Worm (Caenorhabditis elegans) whole organism, L1 larva: ENCODE data around the gene ZC262.13.

Source experiments
- C04F5.9 ChIP-seq: sonication (generic microtip); optimal IDR thresholded peaks from 2 replicates; lab custom pipeline; 2016; ENCODE audit warnings: missing genetic modification characterization, missing compliant biosample characterization
- F16B12.6 ChIP-seq: fragments of 150-350 bp; optimal IDR thresholded peaks from 2 replicates; lab custom pipeline; 2014; ENCODE audit warnings: missing biosample characterization, missing genetic modification characterization
- alr-1 ChIP-seq: fragments of 200-800 bp; sonication (Bioruptor generic); optimal IDR thresholded peaks from 2 replicates; lab custom pipeline; 2018; ENCODE audit warnings: borderline replicate concordance, mild to moderate bottlenecking, missing genetic modification characterization, missing compliant biosample characterization
- aly-2 ChIP-seq: fragments of 150-350 bp; optimal IDR thresholded peaks from 2 replicates; lab custom pipeline; 2014; ENCODE audit warnings: missing biosample characterization, missing genetic modification characterization
- ceh-8 ChIP-seq: fragments of 200-800 bp; sonication (Bioruptor generic); optimal IDR thresholded peaks from 2 replicates; lab custom pipeline; 2018; ENCODE audit warnings: mild to moderate bottlenecking, missing genetic modification characterization, moderate library complexity, missing compliant biosample characterization
- ceh-82 ChIP-seq, 3 experiments: fragments of 150-350 bp in 1 of 3; sonication (generic microtip) in 2 of 3; optimal IDR thresholded peaks; 2 replicates each; lab custom pipeline; 2014 to 2017; ENCODE audit warnings: missing biosample characterization in 3 of 3, missing genetic modification characterization in 3 of 3
- ces-1 ChIP-seq: fragments of 150-350 bp; optimal IDR thresholded peaks from 2 replicates; lab custom pipeline; 2014; ENCODE audit warnings: missing biosample characterization, missing genetic modification reagents, missing genetic modification characterization
- dsc-1 ChIP-seq: sonication (generic microtip); optimal IDR thresholded peaks from 2 replicates; lab custom pipeline; 2016; ENCODE audit warnings: mild to moderate bottlenecking, missing genetic modification characterization, missing compliant biosample characterization
- efl-1 ChIP-seq, 4 experiments: fragments of 150-350 bp; optimal IDR thresholded peaks in 3 of 4; peaks in 1 of 4; 1 replicate in 1 of 4; 2 replicates in 3 of 4; lab custom pipeline; 2014; ENCODE audit warnings: missing biosample characterization in 2 of 4, missing genetic modification characterization in 2 of 4, missing genetic modification reagents in 2 of 4
- efl-3 ChIP-seq: fragments of 200-800 bp; sonication (Bioruptor generic); optimal IDR thresholded peaks from 2 replicates; lab custom pipeline; 2018; ENCODE audit warnings: mild to moderate bottlenecking, missing genetic modification characterization, missing compliant biosample characterization
- egl-27 ChIP-seq, 2 experiments: fragments of 150-350 bp in 1 of 2; sonication (generic microtip); optimal IDR thresholded peaks; 3 replicates each; lab custom pipeline; 2017 to 2018; ENCODE audit warnings: missing biosample characterization in 2 of 2, missing genetic modification characterization in 2 of 2, missing genetic modification reagents in 2 of 2
- elt-2 ChIP-seq: sonication (generic microtip); optimal IDR thresholded peaks from 2 replicates; lab custom pipeline; 2016; ENCODE audit warnings: missing genetic modification characterization, mild to moderate bottlenecking, inconsistent platforms, missing compliant biosample characterization, missing genetic modification reagents
- fkh-10 ChIP-seq: sonication (generic microtip); optimal IDR thresholded peaks from 2 replicates; lab custom pipeline; 2017; ENCODE audit warnings: missing biosample characterization, missing genetic modification reagents, missing genetic modification characterization
- hlh-4 ChIP-seq: sonication (generic microtip); optimal IDR thresholded peaks from 2 replicates; lab custom pipeline; 2016; ENCODE audit warnings: mild to moderate bottlenecking, missing genetic modification characterization, missing compliant biosample characterization
- irx-1 ChIP-seq: sonication (generic microtip); optimal IDR thresholded peaks from 2 replicates; lab custom pipeline; 2016; ENCODE audit warnings: missing genetic modification characterization, missing compliant biosample characterization
- isw-1 ChIP-seq: fragments of 200-800 bp; sonication (Bioruptor generic); IDR thresholded peaks from 2 replicates; pipeline ENCODE4 v1.3.6; 2022; ENCODE audit warnings: missing genetic modification characterization, missing compliant biosample characterization
- jun-1 ChIP-seq: fragments of 150-350 bp; optimal IDR thresholded peaks from 2 replicates; lab custom pipeline; 2014; ENCODE audit warnings: missing biosample characterization, missing genetic modification reagents, missing genetic modification characterization
- lin-14 ChIP-seq: fragments of 200-800 bp; sonication (Bioruptor generic); optimal IDR thresholded peaks from 2 replicates; lab custom pipeline; 2018; ENCODE audit warnings: mild to moderate bottlenecking, missing genetic modification characterization, moderate library complexity, missing compliant biosample characterization
- lin-35 ChIP-seq, 2 experiments: fragments of 150-350 bp; optimal IDR thresholded peaks; 2 replicates each; lab custom pipeline; 2014; ENCODE audit warnings: missing biosample characterization in 2 of 2, missing genetic modification characterization in 2 of 2, missing genetic modification reagents in 2 of 2
- lin-39 ChIP-seq: fragments of 150-350 bp; optimal IDR thresholded peaks from 2 replicates; lab custom pipeline; 2014; ENCODE audit warnings: missing biosample characterization, missing genetic modification reagents, missing genetic modification characterization
- lsy-2 ChIP-seq, 2 experiments: fragments of 150-350 bp; optimal IDR thresholded peaks; 2 replicates each; lab custom pipeline; 2014; ENCODE audit warnings: missing biosample characterization in 2 of 2, missing genetic modification characterization in 2 of 2
- mab-9 ChIP-seq: fragments of 200-800 bp; sonication (Bioruptor generic); IDR thresholded peaks from 2 replicates; pipeline ENCODE4 v1.3.6; 2022; ENCODE audit warnings: missing genetic modification reagents, missing genetic modification characterization, missing compliant biosample characterization
- mdl-1 ChIP-seq, 2 experiments: fragments of 150-350 bp; optimal IDR thresholded peaks; 2 replicates each; lab custom pipeline; 2014 to 2017; ENCODE audit warnings: missing biosample characterization in 2 of 2, missing genetic modification characterization in 2 of 2, inconsistent platforms in 1 of 2
- mep-1 ChIP-seq: fragments of 150-350 bp; optimal IDR thresholded peaks from 2 replicates; lab custom pipeline; 2014; ENCODE audit warnings: missing biosample characterization, missing genetic modification characterization
- nhr-11 ChIP-seq: fragments of 150-350 bp; optimal IDR thresholded peaks from 2 replicates; lab custom pipeline; 2014; ENCODE audit warnings: missing biosample characterization, missing genetic modification characterization
- nhr-12 ChIP-seq: sonication (generic microtip); optimal IDR thresholded peaks from 2 replicates; lab custom pipeline; 2017; ENCODE audit warnings: missing biosample characterization, missing genetic modification characterization
- nhr-19 ChIP-seq: fragments of 200-800 bp; sonication (Bioruptor generic); conservative IDR thresholded peaks from 2 replicates; pipeline ENCODE4 v1.3.6; 2022; ENCODE audit warnings: missing genetic modification characterization, missing compliant biosample characterization
- nhr-20 ChIP-seq: sonication (generic microtip); optimal IDR thresholded peaks from 2 replicates; lab custom pipeline; 2016; ENCODE audit warnings: mild to moderate bottlenecking, missing genetic modification characterization, missing compliant biosample characterization
- nhr-237 ChIP-seq: fragments of 150-350 bp; optimal IDR thresholded peaks from 2 replicates; lab custom pipeline; 2014; ENCODE audit warnings: missing biosample characterization, missing genetic modification characterization
- nhr-28 ChIP-seq: fragments of 150-350 bp; optimal IDR thresholded peaks from 2 replicates; lab custom pipeline; 2014; ENCODE audit warnings: missing biosample characterization, missing genetic modification characterization
- nhr-76 ChIP-seq: sonication (generic microtip); optimal IDR thresholded peaks from 2 replicates; lab custom pipeline; 2017; ENCODE audit warnings: missing biosample characterization, missing genetic modification characterization
- nhr-85 ChIP-seq: sonication (generic microtip); peaks from one replicate; lab custom pipeline; 2016; ENCODE audit warnings: missing genetic modification characterization, inconsistent platforms, missing compliant biosample characterization
- nhr-90 ChIP-seq: sonication (generic microtip); optimal IDR thresholded peaks from 2 replicates; lab custom pipeline; 2016; ENCODE audit warnings: mild to moderate bottlenecking, missing genetic modification characterization, missing compliant biosample characterization; ENCODE audit not compliant: poor library complexity
- pag-3 ChIP-seq: sonication (generic microtip); optimal IDR thresholded peaks from 2 replicates; lab custom pipeline; 2017; ENCODE audit warnings: missing genetic modification characterization, mild to moderate bottlenecking, missing compliant biosample characterization, antibody characterized with exemption, borderline replicate concordance; ENCODE audit not compliant: insufficient read depth
- pax-3 ChIP-seq: fragments of 200-800 bp; sonication (Bioruptor generic); optimal IDR thresholded peaks from 2 replicates; lab custom pipeline; 2018; ENCODE audit warnings: mild to moderate bottlenecking, missing genetic modification characterization, moderate library complexity, missing compliant biosample characterization
- skn-1 ChIP-seq: fragments of 150-350 bp; optimal IDR thresholded peaks from 2 replicates; lab custom pipeline; 2014; ENCODE audit warnings: missing biosample characterization, missing genetic modification characterization
- snu-23 ChIP-seq: sonication (generic microtip); optimal IDR thresholded peaks from 2 replicates; lab custom pipeline; 2016; ENCODE audit warnings: missing genetic modification characterization, missing compliant biosample characterization
- sox-4 ChIP-seq: sonication (generic microtip); optimal IDR thresholded peaks from 2 replicates; lab custom pipeline; 2016; ENCODE audit warnings: missing genetic modification characterization, missing compliant biosample characterization
- sptf-1 ChIP-seq: fragments of 150-350 bp; optimal IDR thresholded peaks from 2 replicates; lab custom pipeline; 2014; ENCODE audit warnings: missing biosample characterization, missing genetic modification characterization
- unc-130 ChIP-seq: fragments of 150-350 bp; optimal IDR thresholded peaks from 2 replicates; lab custom pipeline; 2017; ENCODE audit warnings: missing biosample characterization, missing genetic modification characterization, inconsistent platforms
- unc-30 ChIP-seq: sonication (generic microtip); optimal IDR thresholded peaks from 2 replicates; lab custom pipeline; 2017; ENCODE audit warnings: missing biosample characterization, missing genetic modification characterization
- unc-86 ChIP-seq: sonication (generic microtip); optimal IDR thresholded peaks from 2 replicates; lab custom pipeline; 2016; ENCODE audit warnings: missing genetic modification characterization, missing compliant biosample characterization
- zag-1 ChIP-seq: fragments of 150-350 bp; optimal IDR thresholded peaks from 2 replicates; lab custom pipeline; 2014; ENCODE audit warnings: missing biosample characterization, missing genetic modification characterization
- ztf-11 ChIP-seq, 2 experiments: sonication (generic microtip); optimal IDR thresholded peaks; 2 replicates each; lab custom pipeline; 2016 to 2017; ENCODE audit warnings: missing genetic modification characterization in 2 of 2, missing biosample characterization in 1 of 2, missing compliant biosample characterization in 1 of 2
- ztf-4 ChIP-seq: fragments of 150-350 bp; optimal IDR thresholded peaks from 2 replicates; lab custom pipeline; 2014; ENCODE audit warnings: missing biosample characterization, missing genetic modification characterization

Gene ZC262.13

DNA sequence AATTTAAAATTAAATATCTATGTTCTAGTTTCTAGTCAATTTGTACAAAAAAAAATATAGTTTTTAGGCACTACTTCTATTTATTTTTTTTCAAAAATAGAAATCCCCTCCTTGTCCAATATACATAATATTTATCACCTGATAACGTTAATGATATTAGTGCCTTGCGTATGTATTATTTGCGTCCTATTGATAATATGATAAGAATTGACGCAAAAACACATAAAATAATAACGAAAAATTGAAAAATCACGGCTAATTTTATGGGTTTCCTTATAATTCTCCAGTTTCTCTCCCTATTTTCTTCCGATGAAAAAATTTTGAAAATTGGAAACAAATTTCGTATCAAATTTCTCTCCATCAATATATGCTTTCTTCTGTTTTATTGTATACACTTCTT is 26.3 kb upstream of the ZC262.13 start:
- TF ChIP-seq lin-14 (GFP tag; lab: Kevin White, UChicago) (peak; percentile 8), sptf-1 (tag; lab: Kevin White, UChicago) (no peak), pax-3 (tag; lab: Kevin White, UChicago) (no peak), mep-1 (tag; lab: Kevin White, UChicago) (no peak), nhr-19 (no peak), pag-3 (tag; lab: Kevin White, UChicago) (no peak), alr-1 (tag; lab: Kevin White, UChicago) (no peak), sox-4 (no peak), ceh-82 (tag; optimal IDR thresholded peaks at IDR 0.05; lab: Kevin White, UChicago) (no peak), ztf-11 (tag; optimal IDR thresholded peaks at IDR 0.05; lab: Kevin White, UChicago) (no peak), nhr-11 (tag; lab: Kevin White, UChicago) (no peak), lsy-2 (tag; optimal IDR thresholded peaks at IDR 0.05; lab: Kevin White, UChicago) (no peak), efl-1 (optimal IDR thresholded peaks at IDR 0.05; lab: Kevin White, UChicago) (no peak), efl-1 (GFP tag; optimal IDR thresholded peaks at IDR 0.05 in 1 of 2; lab: Kevin White, UChicago) (peak in 1 of 2 experiments; percentile 72), snu-23 (GFP tag; lab: Kevin White, UChicago) (no peak), lin-35 (GFP tag; optimal IDR thresholded peaks at IDR 0.05; lab: Kevin White, UChicago) (no peak), mab-9 (GFP tag; lab: Robert Waterston, UW) (no peak), zag-1 (tag; lab: Kevin White, UChicago) (no peak), C04F5.9 (no peak), nhr-85 (tag; lab: Kevin White, UChicago) (no peak), lin-39 (tag; lab: Kevin White, UChicago) (no peak), nhr-237 (tag; lab: Kevin White, UChicago) (no peak), unc-86 (tag; lab: Kevin White, UChicago) (no peak), skn-1 (tag; lab: Kevin White, UChicago) (no peak), jun-1 (tag; lab: Kevin White, UChicago) (no peak), hlh-4 (tag; lab: Kevin White, UChicago) (no peak), elt-2 (tag; lab: Kevin White, UChicago) (peak; percentile 68)
- TF ChIP-seq, all 84 proteins: peak for 3

DNA sequence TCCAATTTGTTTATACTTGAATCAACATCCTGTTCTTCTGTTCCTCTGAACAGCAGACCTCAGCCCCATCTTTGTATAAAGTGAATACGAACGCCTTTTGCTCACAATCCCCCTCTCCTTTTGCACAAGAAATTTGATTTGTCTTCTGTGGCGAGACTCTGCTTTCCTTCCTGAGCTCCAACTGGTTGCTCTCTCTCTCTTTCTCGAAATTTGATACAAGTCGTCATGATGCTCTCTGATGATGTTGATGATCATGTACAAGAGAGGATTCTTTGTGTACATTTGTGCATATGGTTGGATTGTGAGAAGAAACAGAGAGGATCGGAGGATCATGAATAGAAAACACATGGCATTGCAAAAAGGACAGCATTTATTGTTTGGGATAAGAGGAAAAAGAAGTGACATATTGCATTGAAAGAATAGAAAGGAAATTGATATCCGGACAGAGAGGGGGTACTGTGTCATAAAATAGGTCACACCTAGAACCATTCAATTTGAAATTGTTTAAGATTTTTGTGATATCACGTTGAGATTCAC is 25.1 kb upstream of the ZC262.13 start:
- TF ChIP-seq F16B12.6 (tag; lab: Kevin White, UChicago) (no peak), dsc-1 (tag; lab: Kevin White, UChicago) (peak; percentile 63)
- TF ChIP-seq, all 84 proteins: peak for 1

DNA sequence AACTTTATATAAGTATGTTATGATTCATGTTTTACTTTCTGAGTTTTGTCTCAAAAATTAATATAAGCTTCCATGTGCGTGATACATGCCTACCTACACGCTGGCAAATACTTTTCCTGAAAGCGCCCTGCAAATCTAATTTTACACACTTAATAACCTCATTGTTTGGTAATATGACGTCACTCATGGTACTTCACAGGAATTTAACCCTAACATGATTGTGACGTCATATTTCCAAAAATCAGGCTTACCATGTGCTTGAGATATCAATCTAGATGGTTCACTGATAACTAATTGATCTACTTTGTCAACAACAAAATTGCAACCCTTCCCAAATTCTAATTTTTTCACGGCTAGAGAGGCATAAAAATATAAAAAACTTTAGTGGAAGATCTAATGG is 22.6 kb upstream of the ZC262.13 start:
- no peak for TF ChIP-seq lin-35 (GFP tag; optimal IDR thresholded peaks at IDR 0.05; lab: Kevin White, UChicago)
- TF ChIP-seq nhr-76 (tag; lab: Kevin White, UChicago) = no peak
- TF ChIP-seq aly-2 (tag; lab: Kevin White, UChicago) = no peak
- TF ChIP-seq lin-39 (tag; lab: Kevin White, UChicago) = no peak
- no peak for TF ChIP-seq fkh-10 (GFP tag; lab: Kevin White, UChicago)
- TF ChIP-seq irx-1 = no peak
- no peak for TF ChIP-seq unc-30 (tag; lab: Kevin White, UChicago)

DNA sequence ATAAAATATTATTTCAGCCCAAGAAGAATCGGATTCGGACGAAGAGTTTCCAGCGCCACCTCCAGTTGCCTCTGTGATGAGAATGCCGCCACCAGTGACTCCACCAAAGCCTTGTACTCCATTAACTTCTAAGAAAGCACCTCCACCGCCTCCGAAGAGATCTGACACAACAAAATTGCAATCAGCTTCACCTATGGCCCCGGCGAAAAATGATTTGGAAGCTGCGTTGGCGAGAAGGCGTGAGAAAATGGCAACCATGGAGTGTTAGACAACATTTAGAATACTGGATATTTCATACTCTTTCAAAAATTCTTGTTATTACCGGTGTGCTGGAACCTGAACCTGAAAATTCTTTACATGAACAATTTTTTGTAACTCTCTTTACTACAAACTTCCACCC is 20.7 kb upstream of the ZC262.13 start:
- no peak for TF ChIP-seq nhr-90 (tag; lab: Kevin White, UChicago)
- TF ChIP-seq mep-1 (tag; lab: Kevin White, UChicago) = no peak
- TF ChIP-seq unc-86 (tag; lab: Kevin White, UChicago) = no peak
- TF ChIP-seq ces-1 (GFP tag; lab: Kevin White, UChicago) = no peak
- TF ChIP-seq zag-1 (tag; lab: Kevin White, UChicago) = no peak
- no peak for TF ChIP-seq unc-130 (tag; lab: Kevin White, UChicago)
- TF ChIP-seq ceh-8 (GFP tag; lab: Kevin White, UChicago) = no peak
- no peak for TF ChIP-seq sptf-1 (tag; lab: Kevin White, UChicago)
- TF ChIP-seq ztf-4 (tag; lab: Kevin White, UChicago) = no peak
- no peak for TF ChIP-seq nhr-20
- TF ChIP-seq egl-27 (tag; optimal IDR thresholded peaks at IDR 0.05; lab: Kevin White, UChicago) = no peak
- no peak for TF ChIP-seq efl-3
- TF ChIP-seq isw-1 (GFP tag; lab: Robert Waterston, UW) = no peak
- no peak for TF ChIP-seq sox-4
- no peak for TF ChIP-seq nhr-28
- TF ChIP-seq nhr-12 (tag; lab: Kevin White, UChicago) = no peak
- no peak for TF ChIP-seq ztf-11 (tag; optimal IDR thresholded peaks at IDR 0.05; lab: Kevin White, UChicago)
- no peak for TF ChIP-seq mdl-1 (tag; optimal IDR thresholded peaks at IDR 0.05; lab: Kevin White, UChicago)
